Worm (Caenorhabditis elegans): ENCODE measurements around the gene C05D10.4.

Gene C05D10.4

DNA sequence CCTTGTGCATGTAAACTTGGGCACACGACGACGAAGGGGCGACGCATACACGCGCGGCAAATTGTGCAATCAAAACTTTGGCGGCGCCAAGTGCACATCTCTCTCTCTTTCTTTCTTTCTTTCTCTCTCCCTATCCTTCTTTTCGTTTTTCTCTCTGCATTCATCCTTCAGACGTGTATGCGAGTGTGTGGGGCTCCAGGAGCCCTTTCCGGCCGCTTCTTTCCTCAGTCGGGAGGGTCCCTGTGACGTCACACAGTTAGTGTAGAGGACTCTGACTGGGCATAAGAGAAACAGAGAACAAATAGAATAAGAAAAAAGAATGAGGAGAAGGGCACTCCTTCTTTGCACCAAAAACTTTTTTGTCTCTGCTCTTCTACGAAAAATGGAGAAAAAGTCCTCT, 34.8 kb upstream of the C05D10.4 start (continued):
- TF ChIP-seq xbp-1 (tag; optimal IDR thresholded peaks at IDR 0.05) (peak; percentile 63), nhr-84 (tag; optimal IDR thresholded peaks at IDR 0.05) (no peak), irx-1 (tag; optimal IDR thresholded peaks at IDR 0.05) (peak; percentile 57), lin-35 (GFP tag; optimal IDR thresholded peaks at IDR 0.05) (peak in 1 of 2 experiments; percentile 53), jun-1 (tag; optimal IDR thresholded peaks at IDR 0.05) (peak; percentile 3), egl-13 (tag; optimal IDR thresholded peaks at IDR 0.05) (peak; percentile 51), ceh-8 (GFP tag; optimal IDR thresholded peaks at IDR 0.05) (peak; percentile 55), mep-1 (tag; optimal IDR thresholded peaks at IDR 0.05) (peak; percentile 68), vab-15 (tag; optimal IDR thresholded peaks at IDR 0.05) (no peak), elt-2 (tag; optimal IDR thresholded peaks at IDR 0.05) (no peak), C16A3.4 (tag; optimal IDR thresholded peaks at IDR 0.05) (no peak), lsy-2 (tag; optimal IDR thresholded peaks at IDR 0.05) (peak; percentile 70 to 72), ztf-4 (tag; optimal IDR thresholded peaks at IDR 0.05) (peak; percentile 65)

DNA sequence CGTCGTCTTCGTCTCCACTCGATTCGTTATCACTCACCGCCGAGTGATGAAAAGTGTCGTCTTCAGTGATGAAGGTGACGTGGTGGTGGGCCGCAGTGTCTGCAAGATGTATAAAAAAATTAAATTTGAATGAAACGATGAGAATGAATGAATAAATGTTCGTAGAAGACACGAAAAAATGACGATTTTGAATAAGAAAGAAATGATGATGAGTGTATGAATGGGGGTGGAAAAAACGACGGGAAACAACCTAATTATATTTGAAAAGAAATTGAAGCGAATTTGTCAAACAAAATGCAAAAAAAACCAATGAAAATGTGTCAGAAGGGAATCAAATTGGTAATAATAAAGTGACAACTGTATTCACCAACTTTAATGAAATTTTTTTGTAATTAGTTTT, 33.5 kb upstream of the C05D10.4 start, which contains the start of gene mvk-1:
TSS of gene mvk-1 (minus strand) at position 101 of the 400 bp plus-strand sequence.
- no peak for TF ChIP-seq fkh-4 (tag; optimal IDR thresholded peaks at IDR 0.05; ENCODE audit: borderline replicate concordance)
- peak in 1 of 2 experiments; percentile 12 for TF ChIP-seq lsy-2 (tag; optimal IDR thresholded peaks at IDR 0.05)

DNA sequence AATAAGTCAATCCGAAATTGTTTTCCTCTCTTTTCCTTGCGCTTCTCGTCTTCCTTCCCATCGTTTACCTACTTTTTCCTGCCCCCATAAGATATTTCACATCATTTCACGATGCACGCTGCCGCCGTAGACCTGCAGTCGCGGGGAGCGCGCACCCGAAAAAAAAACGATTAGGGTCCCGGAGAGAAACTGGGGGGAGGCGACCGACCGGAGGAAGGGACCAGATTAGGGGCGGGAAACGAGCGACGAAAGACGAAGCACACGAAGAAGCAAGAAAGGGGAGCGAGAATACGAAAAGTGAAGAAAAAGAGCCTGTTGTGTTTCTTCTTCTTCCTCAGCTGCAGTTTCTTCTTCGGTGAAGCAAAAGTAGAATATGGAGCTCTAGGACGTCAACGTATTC, 32.5 kb upstream of the C05D10.4 start:
- peak; percentile 83 for TF ChIP-seq lin-14 (GFP tag; optimal IDR thresholded peaks at IDR 0.05)
- TF ChIP-seq ceh-90 (tag; optimal IDR thresholded peaks at IDR 0.05): no peak
- TF ChIP-seq jun-1 (tag; optimal IDR thresholded peaks at IDR 0.05): no peak
- peak; percentile 5 for TF ChIP-seq swsn-7 (tag; optimal IDR thresholded peaks at IDR 0.05)
- peak in 1 of 3 experiments; percentile 57 for TF ChIP-seq ceh-82 (tag; optimal IDR thresholded peaks at IDR 0.05)
- no peak for TF ChIP-seq aha-1 (tag; optimal IDR thresholded peaks at IDR 0.05)
- TF ChIP-seq lin-35 (GFP tag; optimal IDR thresholded peaks at IDR 0.05): no peak
- TF ChIP-seq nhr-71 (tag; optimal IDR thresholded peaks at IDR 0.05): peak; percentile 15
- no peak for TF ChIP-seq ceh-88 (GFP tag; IDR thresholded peaks at IDR 0.05)
- TF ChIP-seq hlh-17 (GFP tag; optimal IDR thresholded peaks at IDR 0.05; ENCODE audit: borderline replicate concordance): no peak
- TF ChIP-seq tbx-2 (tag; optimal IDR thresholded peaks at IDR 0.05): peak; percentile 20
- TF ChIP-seq fkh-10 (GFP tag; optimal IDR thresholded peaks at IDR 0.05): peak; percentile 68
- TF ChIP-seq lin-15B (tag; optimal IDR thresholded peaks at IDR 0.05): no peak
- no peak for TF ChIP-seq nhr-76 (tag; optimal IDR thresholded peaks at IDR 0.05)
- no peak for TF ChIP-seq F16B12.6 (tag; optimal IDR thresholded peaks at IDR 0.05)
- no peak for TF ChIP-seq mdl-1 (tag; optimal IDR thresholded peaks at IDR 0.05)
- no peak for TF ChIP-seq blmp-1 (tag; optimal IDR thresholded peaks at IDR 0.05)

DNA sequence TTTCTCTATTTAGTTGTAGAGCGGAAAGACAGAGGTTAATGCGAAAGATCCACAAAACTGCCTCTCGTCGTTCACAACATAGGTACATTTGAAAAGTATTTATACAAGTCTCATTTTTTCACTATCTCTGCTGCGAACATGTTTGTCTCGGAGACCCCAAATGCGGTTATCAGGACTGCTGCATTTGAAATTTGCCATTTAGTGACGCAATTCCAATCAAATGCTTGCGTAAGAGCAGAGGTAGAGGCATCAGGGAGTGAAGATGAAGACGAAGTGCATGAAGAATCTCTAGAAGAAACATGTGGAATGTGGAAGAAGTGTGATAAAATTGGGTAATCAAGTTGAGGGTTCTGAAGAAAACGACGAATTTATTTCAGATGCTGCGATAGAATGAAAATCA, 31.4 kb upstream of the C05D10.4 start:
- TF ChIP-seq snu-23 (GFP tag; optimal IDR thresholded peaks at IDR 0.05) (no peak), zag-1 (tag; optimal IDR thresholded peaks at IDR 0.05) (no peak), hlh-17 (GFP tag; optimal IDR thresholded peaks at IDR 0.05; ENCODE audit: borderline replicate concordance) (no peak), dsc-1 (tag; optimal IDR thresholded peaks at IDR 0.05) (peak; percentile 75), ceh-90 (tag; optimal IDR thresholded peaks at IDR 0.05) (no peak), hlh-4 (tag; optimal IDR thresholded peaks at IDR 0.05) (no peak)

DNA sequence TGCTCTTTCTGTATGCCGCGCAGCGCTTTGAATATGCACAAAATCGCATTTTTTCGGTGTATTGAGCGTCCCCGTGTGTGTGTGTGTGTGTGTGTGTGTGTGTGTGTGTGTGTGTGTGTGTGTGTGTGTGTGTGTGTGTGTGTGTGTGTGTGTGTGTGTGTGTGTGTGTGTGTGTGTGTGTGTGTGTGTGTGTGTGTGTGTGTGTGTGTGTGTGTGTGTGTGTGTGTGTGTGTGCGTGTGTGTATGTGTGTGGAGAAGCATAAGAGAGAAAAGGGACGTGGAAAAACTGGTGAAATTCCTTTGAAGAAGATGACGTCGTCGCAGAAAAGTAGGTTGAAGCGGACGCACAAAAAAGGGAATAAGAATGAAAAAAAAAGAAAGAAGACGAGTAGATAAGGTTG, 30.7 kb upstream of the C05D10.4 start:
- TF ChIP-seq pax-3 (tag; optimal IDR thresholded peaks at IDR 0.05): peak; percentile 75
- peak; percentile 65 for TF ChIP-seq fkh-10 (GFP tag; optimal IDR thresholded peaks at IDR 0.05)
- peak; percentile 46 for TF ChIP-seq irx-1 (tag; optimal IDR thresholded peaks at IDR 0.05)
- TF ChIP-seq isw-1 (GFP tag; IDR thresholded peaks at IDR 0.05): 0 out of 2 replicates have a peak, but pooled peaks have one; percentile 22
- peak in 1 of 3 experiments; percentile 1 for TF ChIP-seq dpl-1 (GFP tag; optimal IDR thresholded peaks at IDR 0.05)
- TF ChIP-seq nhr-19 (GFP tag; conservative IDR thresholded peaks at IDR 0.05): peak; percentile 42; the same call in 1 of the 2 replicates
- TF ChIP-seq unc-86 (tag; optimal IDR thresholded peaks at IDR 0.05): peak; percentile 70
- peak; percentile 79 for TF ChIP-seq ceh-8 (GFP tag; optimal IDR thresholded peaks at IDR 0.05)
- peak; percentile 40 for TF ChIP-seq elt-2 (tag; optimal IDR thresholded peaks at IDR 0.05)
- peak; percentile 79 for TF ChIP-seq nhr-85 (tag)
- peak; percentile 50 for TF ChIP-seq zip-4 (GFP tag; optimal IDR thresholded peaks at IDR 0.05)
- peak; percentile 94 for TF ChIP-seq lin-14 (GFP tag; optimal IDR thresholded peaks at IDR 0.05)
- TF ChIP-seq ceh-82 (tag; optimal IDR thresholded peaks at IDR 0.05): peak in 1 of 3 experiments; percentile 2
- TF ChIP-seq hlh-17 (GFP tag; optimal IDR thresholded peaks at IDR 0.05; ENCODE audit: borderline replicate concordance): peak; percentile 60
- peak; percentile 41 for TF ChIP-seq nhr-71 (tag; optimal IDR thresholded peaks at IDR 0.05)
- TF ChIP-seq tbx-2 (tag; optimal IDR thresholded peaks at IDR 0.05): peak; percentile 44
- TF ChIP-seq nhr-47 (tag; optimal IDR thresholded peaks at IDR 0.05): peak; percentile 70
- TF ChIP-seq xbp-1 (tag; optimal IDR thresholded peaks at IDR 0.05): peak; percentile 5
- TF ChIP-seq fkh-8 (tag; optimal IDR thresholded peaks at IDR 0.05): peak; percentile 73
- TF ChIP-seq blmp-1 (tag; optimal IDR thresholded peaks at IDR 0.05): peak; percentile 49
- TF ChIP-seq swsn-7 (tag; optimal IDR thresholded peaks at IDR 0.05): peak; percentile 62
- TF ChIP-seq lsy-2 (tag; optimal IDR thresholded peaks at IDR 0.05): peak in 1 of 2 experiments; percentile 21

Data from whole organism, L1 larva.